Worm (Caenorhabditis elegans) whole organism, L1 larva: ENCODE measurements around the gene clec-169.

ENCODE experiments used
- C16A3.4 ChIP-seq: fragments of 150-350 bp; optimal IDR thresholded peaks from 2 replicates; lab custom pipeline; 2014; ENCODE audit warnings: missing biosample characterization, missing genetic modification characterization
- C34B4.2 ChIP-seq: sonication (generic microtip); optimal IDR thresholded peaks from 2 replicates; lab custom pipeline; 2017; ENCODE audit warnings: mild to moderate bottlenecking, missing genetic modification characterization, missing compliant biosample characterization
- F16B12.6 ChIP-seq: fragments of 150-350 bp; optimal IDR thresholded peaks from 2 replicates; lab custom pipeline; 2014; ENCODE audit warnings: missing biosample characterization, missing genetic modification characterization
- aha-1 ChIP-seq: fragments of 150-350 bp; optimal IDR thresholded peaks from 2 replicates; lab custom pipeline; 2014; ENCODE audit warnings: missing biosample characterization, missing genetic modification characterization
- aly-2 ChIP-seq: fragments of 150-350 bp; optimal IDR thresholded peaks from 2 replicates; lab custom pipeline; 2014; ENCODE audit warnings: missing biosample characterization, missing genetic modification characterization
- blmp-1 ChIP-seq: fragments of 150-350 bp; optimal IDR thresholded peaks from 2 replicates; lab custom pipeline; 2014; ENCODE audit warnings: missing biosample characterization, missing genetic modification characterization
- ceh-8 ChIP-seq: fragments of 200-800 bp; sonication (Bioruptor generic); optimal IDR thresholded peaks from 2 replicates; lab custom pipeline; 2018; ENCODE audit warnings: mild to moderate bottlenecking, missing genetic modification characterization, moderate library complexity, missing compliant biosample characterization
- ceh-88 ChIP-seq: fragments of 200-800 bp; sonication (Bioruptor generic); IDR thresholded peaks from 2 replicates; pipeline ENCODE4 v1.3.6; 2022; ENCODE audit warnings: missing genetic modification characterization, missing compliant biosample characterization
- efl-1 ChIP-seq, 4 experiments: fragments of 150-350 bp; optimal IDR thresholded peaks in 3 of 4; peaks in 1 of 4; 1 replicate in 1 of 4; 2 replicates in 3 of 4; lab custom pipeline; 2014; ENCODE audit warnings: missing biosample characterization in 2 of 4, missing genetic modification characterization in 2 of 4, missing genetic modification reagents in 2 of 4
- egl-13 ChIP-seq: sonication (generic microtip); optimal IDR thresholded peaks from 2 replicates; lab custom pipeline; 2016; ENCODE audit warnings: missing genotype, missing genetic modification reagents, missing genetic modification characterization, missing compliant biosample characterization
- egl-27 ChIP-seq, 2 experiments: fragments of 150-350 bp in 1 of 2; sonication (generic microtip); optimal IDR thresholded peaks; 3 replicates each; lab custom pipeline; 2017 to 2018; ENCODE audit warnings: missing biosample characterization in 2 of 2, missing genetic modification characterization in 2 of 2, missing genetic modification reagents in 2 of 2
- elt-2 ChIP-seq: sonication (generic microtip); optimal IDR thresholded peaks from 2 replicates; lab custom pipeline; 2016; ENCODE audit warnings: missing genetic modification characterization, mild to moderate bottlenecking, inconsistent platforms, missing compliant biosample characterization, missing genetic modification reagents
- ets-5 ChIP-seq: fragments of 200-800 bp; sonication (Bioruptor generic); IDR thresholded peaks from 2 replicates; pipeline ENCODE4 v1.3.6; 2022; ENCODE audit warnings: missing genetic modification characterization, missing compliant biosample characterization
- fkh-4 ChIP-seq: sonication (generic microtip); optimal IDR thresholded peaks from 2 replicates; lab custom pipeline; 2016; ENCODE audit warnings: missing compliant biosample characterization, missing genetic modification characterization, borderline replicate concordance
- fkh-8 ChIP-seq: sonication (generic microtip); optimal IDR thresholded peaks from 2 replicates; lab custom pipeline; 2016; ENCODE audit warnings: mild to moderate bottlenecking, missing genetic modification characterization, missing compliant biosample characterization
- grh-1 ChIP-seq: fragments of 200-800 bp; sonication (Bioruptor generic); IDR thresholded peaks from 2 replicates; pipeline ENCODE4 v1.3.6; 2022; ENCODE audit warnings: missing genetic modification reagents, missing genetic modification characterization, missing compliant biosample characterization
- hlh-17 ChIP-seq: fragments of 200-800 bp; sonication (Bioruptor generic); optimal IDR thresholded peaks from 2 replicates; lab custom pipeline; 2018; ENCODE audit warnings: missing genetic modification characterization, mild to moderate bottlenecking, missing compliant biosample characterization, moderate library complexity, borderline replicate concordance
- hlh-4 ChIP-seq: sonication (generic microtip); optimal IDR thresholded peaks from 2 replicates; lab custom pipeline; 2016; ENCODE audit warnings: mild to moderate bottlenecking, missing genetic modification characterization, missing compliant biosample characterization
- isw-1 ChIP-seq: fragments of 200-800 bp; sonication (Bioruptor generic); IDR thresholded peaks from 2 replicates; pipeline ENCODE4 v1.3.6; 2022; ENCODE audit warnings: missing genetic modification characterization, missing compliant biosample characterization
- jun-1 ChIP-seq: fragments of 150-350 bp; optimal IDR thresholded peaks from 2 replicates; lab custom pipeline; 2014; ENCODE audit warnings: missing biosample characterization, missing genetic modification reagents, missing genetic modification characterization
- lin-35 ChIP-seq, 2 experiments: fragments of 150-350 bp; optimal IDR thresholded peaks; 2 replicates each; lab custom pipeline; 2014; ENCODE audit warnings: missing biosample characterization in 2 of 2, missing genetic modification characterization in 2 of 2, missing genetic modification reagents in 2 of 2
- lsy-2 ChIP-seq, 2 experiments: fragments of 150-350 bp; optimal IDR thresholded peaks; 2 replicates each; lab custom pipeline; 2014; ENCODE audit warnings: missing biosample characterization in 2 of 2, missing genetic modification characterization in 2 of 2
- nhr-19 ChIP-seq: fragments of 200-800 bp; sonication (Bioruptor generic); conservative IDR thresholded peaks from 2 replicates; pipeline ENCODE4 v1.3.6; 2022; ENCODE audit warnings: missing genetic modification characterization, missing compliant biosample characterization
- nhr-237 ChIP-seq: fragments of 150-350 bp; optimal IDR thresholded peaks from 2 replicates; lab custom pipeline; 2014; ENCODE audit warnings: missing biosample characterization, missing genetic modification characterization
- nhr-71 ChIP-seq: sonication (generic microtip); optimal IDR thresholded peaks from 2 replicates; lab custom pipeline; 2016; ENCODE audit warnings: mild to moderate bottlenecking, missing genetic modification characterization, moderate library complexity, missing compliant biosample characterization
- nhr-85 ChIP-seq: sonication (generic microtip); peaks from one replicate; lab custom pipeline; 2016; ENCODE audit warnings: missing genetic modification characterization, inconsistent platforms, missing compliant biosample characterization
- nhr-90 ChIP-seq: sonication (generic microtip); optimal IDR thresholded peaks from 2 replicates; lab custom pipeline; 2016; ENCODE audit warnings: mild to moderate bottlenecking, missing genetic modification characterization, missing compliant biosample characterization; ENCODE audit not compliant: poor library complexity
- pqm-1 ChIP-seq: sonication (generic microtip); optimal IDR thresholded peaks from 3 replicates; lab custom pipeline; 2017; ENCODE audit warnings: missing biosample characterization, missing genetic modification characterization
- skn-1 ChIP-seq: fragments of 150-350 bp; optimal IDR thresholded peaks from 2 replicates; lab custom pipeline; 2014; ENCODE audit warnings: missing biosample characterization, missing genetic modification characterization
- snpc-4 ChIP-seq: fragments of 150-350 bp; optimal IDR thresholded peaks from 2 replicates; lab custom pipeline; 2014; ENCODE audit warnings: missing biosample characterization, missing genetic modification characterization
- snu-23 ChIP-seq: sonication (generic microtip); optimal IDR thresholded peaks from 2 replicates; lab custom pipeline; 2016; ENCODE audit warnings: missing genetic modification characterization, missing compliant biosample characterization
- sptf-1 ChIP-seq: fragments of 150-350 bp; optimal IDR thresholded peaks from 2 replicates; lab custom pipeline; 2014; ENCODE audit warnings: missing biosample characterization, missing genetic modification characterization
- sup-37 ChIP-seq: fragments of 200-800 bp; sonication (Bioruptor generic); optimal IDR thresholded peaks from 2 replicates; lab custom pipeline; 2018; ENCODE audit warnings: mild to moderate bottlenecking, missing genetic modification characterization, missing compliant biosample characterization
- tbx-2 ChIP-seq: sonication (generic microtip); optimal IDR thresholded peaks from 2 replicates; lab custom pipeline; 2016; ENCODE audit warnings: missing genetic modification characterization, missing compliant biosample characterization
- tlp-1 ChIP-seq: fragments of 150-350 bp; optimal IDR thresholded peaks from 2 replicates; lab custom pipeline; 2014; ENCODE audit warnings: missing biosample characterization, missing genetic modification characterization
- unc-86 ChIP-seq: sonication (generic microtip); optimal IDR thresholded peaks from 2 replicates; lab custom pipeline; 2016; ENCODE audit warnings: missing genetic modification characterization, missing compliant biosample characterization
- unc-98 ChIP-seq: fragments of 200-800 bp; sonication (Bioruptor generic); IDR thresholded peaks from 2 replicates; pipeline ENCODE4 v1.3.6; 2022; ENCODE audit warnings: missing genetic modification characterization, missing compliant biosample characterization
- zag-1 ChIP-seq: fragments of 150-350 bp; optimal IDR thresholded peaks from 2 replicates; lab custom pipeline; 2014; ENCODE audit warnings: missing biosample characterization, missing genetic modification characterization
- zip-4 ChIP-seq: fragments of 200-800 bp; sonication (Bioruptor generic); optimal IDR thresholded peaks from 2 replicates; lab custom pipeline; 2018; ENCODE audit warnings: mild to moderate bottlenecking, missing genetic modification characterization, moderate library complexity, missing compliant biosample characterization
- ztf-4 ChIP-seq: fragments of 150-350 bp; optimal IDR thresholded peaks from 2 replicates; lab custom pipeline; 2014; ENCODE audit warnings: missing biosample characterization, missing genetic modification characterization

The clec-169 gene

DNA sequence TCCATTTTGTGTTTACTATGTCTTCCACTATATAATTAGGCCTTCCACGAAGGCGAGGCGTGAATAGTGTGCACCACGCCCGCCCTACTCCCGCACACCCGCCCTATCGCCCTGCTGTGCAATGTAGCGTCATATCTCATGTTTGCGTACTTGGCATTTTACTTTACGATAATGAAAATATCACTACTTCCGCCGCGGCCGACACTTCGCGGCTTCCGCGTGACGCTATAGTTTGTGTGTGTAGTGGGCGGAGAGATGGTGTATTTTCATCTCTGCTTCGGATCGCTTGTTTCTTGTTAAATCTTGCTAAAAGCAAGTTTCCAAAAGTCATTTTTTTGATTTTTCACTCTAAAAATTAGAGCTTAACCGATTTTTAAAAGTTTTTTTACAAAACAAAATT is 650 bp upstream of the clec-169 start:
- TF ChIP-seq F16B12.6: no peak
- TF ChIP-seq elt-2 (tag; lab: Kevin White, UChicago): peak; percentile 37
- TF ChIP-seq snpc-4 (tag; lab: Kevin White, UChicago): peak; percentile 53
- no peak for TF ChIP-seq zag-1 (tag; lab: Kevin White, UChicago)
- TF ChIP-seq hlh-4: no peak
- no peak for TF ChIP-seq pqm-1 (tag; lab: Kevin White, UChicago)
- TF ChIP-seq skn-1: no peak
- no peak for TF ChIP-seq aha-1 (tag; lab: Kevin White, UChicago)
- no peak for TF ChIP-seq nhr-237 (tag; lab: Kevin White, UChicago)
- no peak for TF ChIP-seq ceh-88 (GFP tag; lab: Robert Waterston, UW)
- no peak for TF ChIP-seq tlp-1 (tag; lab: Kevin White, UChicago)
- TF ChIP-seq efl-1 (optimal IDR thresholded peaks at IDR 0.05; lab: Kevin White, UChicago): no peak
- peak in 1 of 2 experiments; percentile 27 for TF ChIP-seq efl-1 (GFP tag; optimal IDR thresholded peaks at IDR 0.05 in 1 of 2; lab: Kevin White, UChicago)
- no peak for TF ChIP-seq nhr-90 (tag; lab: Kevin White, UChicago)
- TF ChIP-seq aly-2 (tag; lab: Kevin White, UChicago): no peak

ce11 chrIV:1261930-1262329 is 806 bp downstream of the clec-169 start:
- no peak for TF ChIP-seq snu-23 (GFP tag; lab: Kevin White, UChicago)
- no peak for TF ChIP-seq skn-1
- no peak for TF ChIP-seq aly-2 (tag; lab: Kevin White, UChicago)
- no peak for TF ChIP-seq sup-37 (GFP tag; lab: Kevin White, UChicago)
- TF ChIP-seq nhr-85 (tag; lab: Kevin White, UChicago): no peak

- TF ChIP-seq jun-1 (tag; lab: Kevin White, UChicago): no peak
- no peak for TF ChIP-seq ztf-4 (tag; lab: Kevin White, UChicago)
- TF ChIP-seq nhr-71 (tag; lab: Kevin White, UChicago): no peak
- no peak for TF ChIP-seq C34B4.2 (tag; lab: Kevin White, UChicago)
- TF ChIP-seq egl-13 (tag; lab: Kevin White, UChicago): no peak
These were observed 3.8 kb downstream of the clec-169 start, which contains the start of gene F38A1.13 for ce11 chrIV:1264928-1265327. Gene F38A1.13 (plus strand): TSS chrIV:1265228.

DNA sequence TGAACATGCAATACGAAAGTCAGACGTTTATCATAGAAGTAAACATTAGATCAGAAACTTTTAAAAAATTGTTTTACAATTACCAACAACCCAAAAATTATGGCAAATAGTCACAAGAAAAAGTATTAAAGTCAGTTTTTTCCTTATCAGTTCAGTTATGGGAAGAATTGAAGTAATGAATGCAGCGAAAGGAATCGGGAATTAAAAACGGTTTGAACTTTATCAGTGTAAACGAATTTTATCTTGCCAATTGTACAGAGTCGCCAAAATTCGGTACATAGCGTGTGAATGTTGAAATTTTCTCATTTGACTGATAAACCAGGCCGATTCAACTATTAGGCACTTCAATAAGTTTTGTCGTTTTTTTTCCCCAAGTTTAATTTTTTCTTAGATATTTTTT is 5.0 kb downstream of the clec-169 start:
- TF ChIP-seq jun-1 (tag; lab: Kevin White, UChicago) (peak; percentile 52), nhr-71 (tag; lab: Kevin White, UChicago) (no peak), pqm-1 (tag; lab: Kevin White, UChicago) (peak; percentile 87), zip-4 (GFP tag; lab: Kevin White, UChicago) (no peak), sup-37 (GFP tag; lab: Kevin White, UChicago) (no peak), elt-2 (tag; lab: Kevin White, UChicago) (peak; percentile 96), lin-35 (GFP tag; optimal IDR thresholded peaks at IDR 0.05; lab: Kevin White, UChicago) (peak in 1 of 2 experiments; percentile 9)

ce11 chrIV:1266724-1267123 is 5.6 kb downstream of the clec-169 start, which contains the start of gene clec-170:
Gene clec-170 (plus strand): TSS chrIV:1266866.
- no peak for TF ChIP-seq unc-98 (GFP tag; lab: Robert Waterston, UW)
- TF ChIP-seq ets-5 (GFP tag; lab: Robert Waterston, UW): no peak
- TF ChIP-seq tbx-2 (tag; lab: Kevin White, UChicago): no peak
- TF ChIP-seq nhr-19 (GFP tag; lab: Robert Waterston, UW): no peak

- TF ChIP-seq fkh-4 (no peak), ceh-8 (GFP tag; lab: Kevin White, UChicago) (no peak), egl-27 (tag; optimal IDR thresholded peaks at IDR 0.05; lab: Kevin White, UChicago) (no peak), grh-1 (GFP tag; lab: Robert Waterston, UW) (no peak), elt-2 (tag; lab: Kevin White, UChicago) (peak; percentile 50), zag-1 (tag; lab: Kevin White, UChicago) (no peak), fkh-8 (tag; lab: Kevin White, UChicago) (peak; percentile 85), hlh-4 (no peak), sptf-1 (tag; lab: Kevin White, UChicago) (no peak), unc-86 (tag; lab: Kevin White, UChicago) (peak; percentile 77), nhr-237 (tag; lab: Kevin White, UChicago) (no peak), blmp-1 (tag; lab: Kevin White, UChicago) (peak; percentile 19), efl-1 (optimal IDR thresholded peaks at IDR 0.05; lab: Kevin White, UChicago) (peak; percentile 84 to 90), efl-1 (GFP tag; optimal IDR thresholded peaks at IDR 0.05 in 1 of 2; lab: Kevin White, UChicago) (peak; percentile 88 to 98), tbx-2 (tag; lab: Kevin White, UChicago) (peak; percentile 73), tlp-1 (tag; lab: Kevin White, UChicago) (no peak), F16B12.6 (peak; percentile 14), lsy-2 (tag; optimal IDR thresholded peaks at IDR 0.05; lab: Kevin White, UChicago) (peak; percentile 67 to 73), isw-1 (GFP tag; lab: Robert Waterston, UW) (peak; percentile 60), hlh-17 (GFP tag; lab: Kevin White, UChicago) (no peak), sup-37 (GFP tag; lab: Kevin White, UChicago) (no peak), C16A3.4 (no peak)
These were observed 13.5 kb downstream of the clec-169 start, which contains the start of gene C09E9.1 for ce11 chrIV:1274583-1274982. Gene C09E9.1 (plus strand): TSS chrIV:1274868.
